Worm (Caenorhabditis elegans) whole organism, L3 larva: ENCODE results near the gene Y59C2A.3.
"Not testable (repeated sequence)": the region's sequence is repeated elsewhere in the genome, so short reads cannot be mapped to it uniquely, and the experiment has no call there.

Source experiments
- ceh-28 ChIP-seq: fragments of 150-350 bp; optimal IDR thresholded peaks from 2 replicates; lab custom pipeline; 2014; ENCODE audit warnings: missing biosample characterization, missing genetic modification reagents, missing genetic modification characterization
- nhr-28 ChIP-seq: fragments of 150-350 bp; optimal IDR thresholded peaks from 2 replicates; lab custom pipeline; 2014; ENCODE audit warnings: missing biosample characterization, missing genetic modification characterization

DNA sequence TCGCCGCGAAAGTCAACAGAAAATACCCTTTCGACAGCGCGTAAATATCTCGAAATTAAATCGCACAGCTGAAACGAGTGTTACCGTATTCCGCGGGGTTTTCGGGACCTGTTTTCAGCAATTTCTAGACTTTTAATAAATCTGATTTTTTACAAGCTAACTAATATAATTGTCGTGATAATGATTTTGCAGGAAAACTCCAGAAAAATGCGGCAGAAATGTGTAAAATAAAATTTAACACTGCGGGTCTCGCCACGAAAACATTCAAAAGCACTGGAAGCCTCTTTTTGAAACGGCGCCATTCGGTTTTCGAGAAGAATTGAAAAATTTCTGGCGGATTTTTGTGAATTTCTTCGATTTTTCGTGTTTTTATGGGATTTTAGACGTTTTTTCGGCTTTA is 12.7 kb upstream of the Y59C2A.3 start, which contains the start of gene F54A3.6:
- TF ChIP-seq ceh-28, nhr-28 (tag; lab: Kevin White, UChicago): not testable (repeated sequence)
